Fruit fly (Drosophila melanogaster): ENCODE measurements around the gene mesh.

DNA sequence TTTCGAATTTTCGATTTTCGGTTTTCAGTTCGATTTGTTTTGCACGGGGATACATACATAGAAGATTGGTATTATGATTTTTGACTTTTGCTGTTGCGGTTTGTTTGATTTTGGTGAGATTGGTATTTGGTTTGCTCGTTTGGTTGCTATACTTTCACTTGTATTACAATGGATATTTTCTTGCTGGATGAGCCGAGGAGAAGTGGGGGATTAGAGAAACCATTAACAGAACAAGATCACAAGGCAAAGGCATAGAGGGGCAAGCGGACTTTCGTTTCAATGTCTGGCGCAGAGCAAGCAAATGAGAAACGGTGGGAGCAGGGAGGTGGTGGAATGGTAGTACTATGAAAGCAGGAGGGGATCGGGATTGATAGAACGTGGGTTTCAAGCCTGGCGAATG, 36.7 kb upstream of the mesh start, which contains the start of gene CG15563:
- no peak for TF ChIP-seq psq (GFP tag; optimal IDR thresholded peaks at IDR 0.05)
- no peak for TF ChIP-seq Dfd (GFP tag; optimal IDR thresholded peaks at IDR 0.05)
- TF ChIP-seq usp (GFP tag; optimal IDR thresholded peaks at IDR 0.05), result no peak
- TF ChIP-seq br (GFP tag; optimal IDR thresholded peaks at IDR 0.05), result no peak
- TF ChIP-seq Abd-B (GFP tag; optimal IDR thresholded peaks at IDR 0.05), result no peak
- no peak for TF ChIP-seq CrebA (GFP tag; optimal IDR thresholded peaks at IDR 0.05; ENCODE audit: borderline replicate concordance)
- TF ChIP-seq sv (GFP tag; optimal IDR thresholded peaks at IDR 0.05), result no peak
- TF ChIP-seq lola (GFP tag; optimal IDR thresholded peaks at IDR 0.05), result no peak
- TF ChIP-seq GATAd (GFP tag; optimal IDR thresholded peaks at IDR 0.05), result no peak
